Fruit fly (Drosophila melanogaster) whole organism, embryonic: Measurements from ENCODE around the gene CG46313.
A peak's percentile ranks its signal among the peaks of the same experiment; 100 is the strongest.

Source experiments
- Adf1 ChIP-seq: fragments of 200-800 bp; sonication (Bioruptor generic); IDR thresholded peaks from 2 replicates; pipeline ENCODE4 v1.3.6; 2022; ENCODE audit warnings: missing biosample characterization, missing genetic modification characterization
- Blimp-1 ChIP-seq: fragments of 200-800 bp; sonication (Bioruptor generic); optimal IDR thresholded peaks from 3 replicates; lab custom pipeline; 2018; ENCODE audit warnings: missing biosample characterization, missing genetic modification characterization, mild to moderate bottlenecking, moderate library complexity, missing genetic modification reagents
- CG10543 ChIP-seq: fragments of 200-800 bp; sonication (Bioruptor generic); optimal IDR thresholded peaks from 3 replicates; lab custom pipeline; 2017; ENCODE audit warnings: missing biosample characterization, mild to moderate bottlenecking, missing genetic modification characterization, moderate library complexity
- CG10654 ChIP-seq: fragments of 200-800 bp; sonication (Bioruptor generic); optimal IDR thresholded peaks from 2 replicates; lab custom pipeline; 2016; ENCODE audit warnings: missing biosample characterization, missing genetic modification characterization
- CG10979 ChIP-seq: fragments of 200-800 bp; sonication (Bioruptor generic); optimal IDR thresholded peaks from 2 replicates; lab custom pipeline; 2018; ENCODE audit warnings: missing biosample characterization, mild to moderate bottlenecking, missing genetic modification characterization, moderate library complexity
- CG11398 ChIP-seq: fragments of 200-800 bp; sonication (Bioruptor generic); optimal IDR thresholded peaks from 2 replicates; lab custom pipeline; 2016; ENCODE audit warnings: missing biosample characterization, missing genetic modification characterization
- CG11456 ChIP-seq: fragments of 200-800 bp; sonication (Bioruptor generic); IDR thresholded peaks from 3 replicates; pipeline ENCODE4 v1.3.6; 2022; ENCODE audit warnings: missing biosample characterization, missing genetic modification characterization
- CG11560 ChIP-seq: fragments of 200-800 bp; sonication (Bioruptor generic); IDR thresholded peaks from 3 replicates; pipeline ENCODE4 v1.3.6; 2022; ENCODE audit warnings: missing biosample characterization, missing genetic modification characterization
- CG11695 ChIP-seq: fragments of 200-800 bp; sonication (Bioruptor generic); IDR thresholded peaks from 3 replicates; pipeline ENCODE4 v1.3.6; 2022; ENCODE audit warnings: missing biosample characterization, missing genetic modification characterization
- CG1233 ChIP-seq: fragments of 200-800 bp; sonication (Bioruptor generic); optimal IDR thresholded peaks from 4 replicates; lab custom pipeline; 2018; ENCODE audit warnings: missing biosample characterization, mild to moderate bottlenecking, missing genetic modification characterization
- CG12659 ChIP-seq: fragments of 200-800 bp; sonication (Bioruptor generic); optimal IDR thresholded peaks from 3 replicates; lab custom pipeline; 2017; ENCODE audit warnings: mild to moderate bottlenecking, missing biosample characterization, missing genetic modification reagents, missing genetic modification characterization
- CG13287 ChIP-seq: fragments of 200-800 bp; sonication (Bioruptor generic); IDR thresholded peaks from 2 replicates; pipeline ENCODE4 v1.3.6; 2022; ENCODE audit warnings: missing biosample characterization, missing genetic modification characterization; ENCODE audit not compliant: partially characterized antibody
- CG14050 ChIP-seq: fragments of 200-800 bp; sonication (Bioruptor generic); IDR thresholded peaks from 3 replicates; pipeline ENCODE4 v1.3.6; 2022; ENCODE audit warnings: missing biosample characterization, missing genetic modification characterization
- CG15011 ChIP-seq: fragments of 200-800 bp; sonication (Bioruptor generic); optimal IDR thresholded peaks from 3 replicates; lab custom pipeline; 2018; ENCODE audit warnings: missing biosample characterization, mild to moderate bottlenecking, missing genetic modification characterization
- CG1647 ChIP-seq: fragments of 200-800 bp; sonication (Bioruptor generic); optimal IDR thresholded peaks from 3 replicates; lab custom pipeline; 2016; ENCODE audit warnings: missing biosample characterization, missing genetic modification characterization
- CG16779 ChIP-seq: fragments of 200-800 bp; sonication (Bioruptor generic); IDR thresholded peaks from 2 replicates; pipeline ENCODE4 v1.3.6; 2022; ENCODE audit warnings: missing biosample characterization, missing genetic modification characterization
- CG16813 ChIP-seq: fragments of 200-800 bp; sonication (Bioruptor generic); IDR thresholded peaks from 3 replicates; pipeline ENCODE4 v1.3.6; 2022; ENCODE audit warnings: missing biosample characterization, missing genetic modification characterization; ENCODE audit not compliant: partially characterized antibody
- CG17612 ChIP-seq: fragments of 200-800 bp; sonication (Bioruptor generic); IDR thresholded peaks from 2 replicates; pipeline ENCODE4 v1.3.6; 2022; ENCODE audit warnings: missing biosample characterization, missing genetic modification characterization
- CG3407 ChIP-seq: fragments of 200-800 bp; sonication (Bioruptor generic); optimal IDR thresholded peaks from 2 replicates; lab custom pipeline; 2018; ENCODE audit warnings: missing biosample characterization, mild to moderate bottlenecking, missing genetic modification characterization
- CG4730 ChIP-seq: fragments of 200-800 bp; sonication (Bioruptor generic); IDR thresholded peaks from 2 replicates; pipeline ENCODE4 v1.3.6; 2022; ENCODE audit warnings: missing biosample characterization, missing genetic modification characterization
- CG5953 ChIP-seq: fragments of 200-800 bp; sonication (Bioruptor generic); IDR thresholded peaks from 2 replicates; pipeline ENCODE4 v1.3.6; 2022; ENCODE audit warnings: missing biosample characterization, missing genetic modification characterization
- CG6272 ChIP-seq: fragments of 200-800 bp; sonication (Bioruptor generic); IDR thresholded peaks from 2 replicates; pipeline ENCODE4 v1.3.6; 2022; ENCODE audit warnings: missing biosample characterization, missing genetic modification characterization
- CG7271 ChIP-seq: fragments of 200-800 bp; sonication (Bioruptor generic); optimal IDR thresholded peaks from 2 replicates; lab custom pipeline; 2018; ENCODE audit warnings: missing biosample characterization, mild to moderate bottlenecking, missing genetic modification characterization, moderate library complexity
- CG7745 ChIP-seq: fragments of 200-800 bp; sonication (Bioruptor generic); optimal IDR thresholded peaks from 2 replicates; lab custom pipeline; 2018; ENCODE audit warnings: missing biosample characterization, mild to moderate bottlenecking, missing genetic modification characterization, moderate library complexity
- CG7987 ChIP-seq: fragments of 200-800 bp; sonication (Bioruptor generic); optimal IDR thresholded peaks from 2 replicates; lab custom pipeline; 2018; ENCODE audit warnings: missing biosample characterization, mild to moderate bottlenecking, missing genetic modification characterization, moderate library complexity
- CG8478 ChIP-seq: fragments of >200 bp; optimal IDR thresholded peaks from 2 replicates; lab custom pipeline; 2018
- Drgx ChIP-seq: fragments of 200-800 bp; sonication (Bioruptor generic); IDR thresholded peaks from 2 replicates; pipeline ENCODE4 v1.3.6; 2022; ENCODE audit warnings: missing biosample characterization, missing genetic modification characterization
- E2f2 ChIP-seq: fragments of 200-800 bp; sonication (Bioruptor generic); IDR thresholded peaks from 2 replicates; pipeline ENCODE4 v1.3.6; 2022; ENCODE audit warnings: missing biosample characterization, missing genetic modification characterization
- Ets97D ChIP-seq: fragments of 200-800 bp; sonication (Bioruptor generic); optimal IDR thresholded peaks from 3 replicates; lab custom pipeline; 2016; ENCODE audit warnings: missing biosample characterization, missing genetic modification characterization
- H2.0 ChIP-seq: fragments of 200-800 bp; sonication (Bioruptor generic); IDR thresholded peaks from 2 replicates; pipeline ENCODE4 v1.3.6; 2022; ENCODE audit warnings: missing biosample characterization, missing genetic modification characterization
- Hr39 ChIP-seq: fragments of >200 bp; optimal IDR thresholded peaks from 2 replicates; lab custom pipeline; 2017
- Hsf ChIP-seq: fragments of 200-800 bp; sonication (Bioruptor generic); optimal IDR thresholded peaks from 3 replicates; lab custom pipeline; 2016; ENCODE audit warnings: missing biosample characterization, missing genetic modification characterization
- Jarid2 ChIP-seq: fragments of 200-800 bp; sonication (Bioruptor generic); optimal IDR thresholded peaks from 3 replicates; lab custom pipeline; 2017; ENCODE audit warnings: mild to moderate bottlenecking, missing biosample characterization, missing genetic modification reagents, missing genetic modification characterization
- MESR4 ChIP-seq: fragments of 200-800 bp; sonication (Bioruptor generic); optimal IDR thresholded peaks from 2 replicates; lab custom pipeline; 2018; ENCODE audit warnings: missing biosample characterization, mild to moderate bottlenecking, missing genetic modification characterization, moderate library complexity
- Optix ChIP-seq: fragments of 200-800 bp; sonication (Bioruptor generic); IDR thresholded peaks from 3 replicates; pipeline ENCODE4 v1.3.6; 2022; ENCODE audit warnings: missing biosample characterization, missing genetic modification characterization
- Scr ChIP-seq: fragments of 200-800 bp; sonication (Bioruptor generic); IDR thresholded peaks from 2 replicates; pipeline ENCODE4 v1.3.6; 2022; ENCODE audit warnings: missing biosample characterization, missing genetic modification characterization; ENCODE audit not compliant: partially characterized antibody
- bsh ChIP-seq, 2 experiments: fragments of 200-800 bp; sonication (Bioruptor generic); optimal IDR thresholded peaks; 2 replicates each; lab custom pipeline; 2017 to 2018; ENCODE audit warnings: mild to moderate bottlenecking in 2 of 2, missing biosample characterization in 2 of 2, missing genetic modification characterization in 2 of 2, moderate library complexity in 1 of 2
- dmrt99B ChIP-seq: fragments of 200-800 bp; sonication (Bioruptor generic); optimal IDR thresholded peaks from 2 replicates; lab custom pipeline; 2018; ENCODE audit warnings: missing biosample characterization, mild to moderate bottlenecking, missing genetic modification characterization, moderate library complexity
- dysf ChIP-seq: fragments of 200-800 bp; sonication (Bioruptor generic); IDR thresholded peaks from 3 replicates; pipeline ENCODE4 v1.3.6; 2022; ENCODE audit warnings: missing biosample characterization, missing genetic modification characterization
- gro ChIP-seq: fragments of 200-800 bp; sonication (Bioruptor generic); optimal IDR thresholded peaks from 2 replicates; lab custom pipeline; 2016; ENCODE audit warnings: missing biosample characterization, missing genetic modification characterization
- hb ChIP-seq: fragments of 200-800 bp; sonication (Bioruptor generic); IDR thresholded peaks from 3 replicates; pipeline ENCODE4 v1.3.6; 2022; ENCODE audit warnings: missing biosample characterization, missing genetic modification characterization; ENCODE audit not compliant: partially characterized antibody
- kni ChIP-seq: fragments of 200-800 bp; sonication (Bioruptor generic); optimal IDR thresholded peaks from 3 replicates; lab custom pipeline; 2017; ENCODE audit warnings: mild to moderate bottlenecking, missing biosample characterization, missing genetic modification reagents, missing genetic modification characterization
- knrl ChIP-seq: fragments of 200-800 bp; sonication (Bioruptor generic); IDR thresholded peaks from 3 replicates; pipeline ENCODE4 v1.3.6; 2022; ENCODE audit warnings: missing biosample characterization, missing genetic modification characterization; ENCODE audit not compliant: partially characterized antibody
- phol ChIP-seq: fragments of 200-800 bp; sonication (Bioruptor generic); optimal IDR thresholded peaks from 3 replicates; lab custom pipeline; 2018; ENCODE audit warnings: missing biosample characterization, mild to moderate bottlenecking, missing genetic modification characterization, moderate library complexity
- repo ChIP-seq: fragments of 200-800 bp; sonication (Bioruptor generic); optimal IDR thresholded peaks from 2 replicates; lab custom pipeline; 2016; ENCODE audit warnings: missing biosample characterization, missing genetic modification characterization
- sd ChIP-seq: fragments of 200-800 bp; sonication (Bioruptor generic); optimal IDR thresholded peaks from 3 replicates; lab custom pipeline; 2018; ENCODE audit warnings: missing biosample characterization, mild to moderate bottlenecking, missing genetic modification characterization, moderate library complexity
- sens ChIP-seq: fragments of 200-800 bp; sonication (Bioruptor generic); peaks from one replicate; lab custom pipeline; 2016; ENCODE audit warnings: missing biosample characterization, missing genetic modification characterization
- sima ChIP-seq: fragments of 200-800 bp; sonication (Bioruptor generic); optimal IDR thresholded peaks from 2 replicates; lab custom pipeline; 2016; ENCODE audit warnings: missing biosample characterization, missing genetic modification characterization
- tll ChIP-seq, 2 experiments: fragments of 200-800 bp in 1 of 2; fragments of >200 bp in 1 of 2; sonication (Bioruptor generic) in 1 of 2; optimal IDR thresholded peaks; 2 replicates each; lab custom pipeline; 2017 to 2019; ENCODE audit warnings: missing biosample characterization in 2 of 2, missing genetic modification characterization in 2 of 2, mild to moderate bottlenecking in 1 of 2, moderate library complexity in 1 of 2
- toy ChIP-seq: fragments of 200-800 bp; sonication (Bioruptor generic); IDR thresholded peaks from 2 replicates; pipeline ENCODE4 v1.3.6; 2022; ENCODE audit warnings: missing biosample characterization, missing genetic modification characterization
- yki ChIP-seq: fragments of >200 bp; optimal IDR thresholded peaks from 3 replicates; lab custom pipeline; 2018
- zfh2 ChIP-seq: fragments of 200-800 bp; sonication (Bioruptor generic); optimal IDR thresholded peaks from 2 replicates; lab custom pipeline; 2016; ENCODE audit warnings: missing biosample characterization, missing genetic modification characterization

Gene CG46313

dm6 chr3R:26945233-26945632 is 33.1 kb upstream of the CG46313 start, which contains the start of gene CG14252 (continued):
- TF ChIP-seq CG5953 (GFP tag; lab: Robert Waterston, UW) (no peak), CG3407 (no peak), CG8478 (lab: Kevin White, UChicago) (no peak), CG11398 (GFP tag; lab: Kevin White, UChicago) (no peak), CG4730 (GFP tag; lab: Robert Waterston, UW) (no peak), CG13287 (GFP tag; lab: Robert Waterston, UW) (peak; percentile 31; the same call in 1 of the 2 replicates), CG15011 (GFP tag; lab: Kevin White, UChicago) (no peak), H2.0 (GFP tag; lab: Robert Waterston, UW) (no peak), Ets97D (GFP tag; lab: Kevin White, UChicago) (peak; percentile 74), bsh (GFP tag; optimal IDR thresholded peaks at IDR 0.05; lab: Kevin White, UChicago) (no peak), CG11560 (tag; lab: Robert Waterston, UW) (no peak), yki (lab: Kevin White, UChicago) (no peak), phol (tag; lab: Kevin White, UChicago) (peak; percentile 45), CG10543 (GFP tag; lab: Kevin White, UChicago) (no peak), Drgx (GFP tag; lab: Robert Waterston, UW) (no peak), CG17612 (no peak), dmrt99B (tag; lab: Kevin White, UChicago) (no peak), CG10979 (tag; lab: Kevin White, UChicago) (no peak), tll (GFP tag; optimal IDR thresholded peaks at IDR 0.05; lab: Kevin White, UChicago) (no peak), Jarid2 (GFP tag; lab: Kevin White, UChicago) (no peak), zfh2 (GFP tag; lab: Kevin White, UChicago) (no peak), Optix (GFP tag; lab: Robert Waterston, UW) (no peak), gro (GFP tag; lab: Kevin White, UChicago) (no peak), sd (no peak), CG1233 (GFP tag; lab: Kevin White, UChicago) (no peak), CG1647 (GFP tag; lab: Kevin White, UChicago) (no peak), CG16813 (GFP tag; lab: Robert Waterston, UW) (no peak), sens (GFP tag; lab: Kevin White, UChicago) (peak; percentile 89), toy (no peak), Hsf (GFP tag; lab: Kevin White, UChicago) (no peak), E2f2 (GFP tag; lab: Robert Waterston, UW) (peak; percentile 99), sima (no peak), Adf1 (no peak), CG11695 (no peak), CG7271 (tag; lab: Kevin White, UChicago) (no peak), Hr39 (lab: Kevin White, UChicago) (no peak), CG14050 (GFP tag; lab: Robert Waterston, UW) (no peak), hb (GFP tag; lab: Robert Waterston, UW) (no peak), dysf (GFP tag; lab: Robert Waterston, UW) (no peak), CG12659 (GFP tag; lab: Kevin White, UChicago) (peak; percentile 26), CG7987 (GFP tag; lab: Kevin White, UChicago) (no peak), Blimp-1 (peak; percentile 7), repo (GFP tag; lab: Kevin White, UChicago) (no peak), CG16779 (GFP tag; lab: Robert Waterston, UW) (no peak), CG11456 (no peak), Scr (GFP tag; lab: Robert Waterston, UW) (no peak), CG10654 (GFP tag; lab: Kevin White, UChicago) (peak; percentile 2), CG6272 (GFP tag; lab: Robert Waterston, UW) (no peak), CG7745 (no peak), kni (no peak), knrl (GFP tag; lab: Robert Waterston, UW) (no peak; the same call in 2 of the 3 replicates), MESR4 (GFP tag; lab: Kevin White, UChicago) (peak; percentile 33)
